Worm (Caenorhabditis elegans): ENCODE data around the gene R06B10.7.
A peak's percentile ranks its signal among the peaks of the same experiment; 100 is the strongest.

R06B10.7 gene

ce11 chrIII:991581-991980 is 9.6 kb downstream of the R06B10.7 start, which contains the start of gene trp-2:
Gene trp-2, plus strand, starts transcription at chrIII:991881.
- TF ChIP-seq pqm-1 (tag; optimal IDR thresholded peaks at IDR 0.05) (no peak), C08G9.2 (tag; optimal IDR thresholded peaks at IDR 0.05) (no peak), ceh-19 (GFP tag; optimal IDR thresholded peaks at IDR 0.05) (no peak), unc-86 (tag; optimal IDR thresholded peaks at IDR 0.05) (no peak), npax-4 (tag; optimal IDR thresholded peaks at IDR 0.05) (no peak), K02D7.2 (tag; optimal IDR thresholded peaks at IDR 0.05) (no peak), ceh-45 (GFP tag; IDR thresholded peaks at IDR 0.05) (no peak), pha-4 (tag; optimal IDR thresholded peaks at IDR 0.05) (no peak), F13H6.1 (tag; optimal IDR thresholded peaks at IDR 0.05) (no peak), syd-9 (tag; optimal IDR thresholded peaks at IDR 0.05) (no peak), fax-1 (tag; optimal IDR thresholded peaks at IDR 0.05) (no peak), pros-1 (tag; optimal IDR thresholded peaks at IDR 0.05) (no peak), lin-11 (tag; optimal IDR thresholded peaks at IDR 0.05) (no peak), fkh-10 (GFP tag; optimal IDR thresholded peaks at IDR 0.05) (no peak), ceh-22 (tag; optimal IDR thresholded peaks at IDR 0.05) (no peak), ama-1 (optimal IDR thresholded peaks at IDR 0.05) (no peak)

DNA sequence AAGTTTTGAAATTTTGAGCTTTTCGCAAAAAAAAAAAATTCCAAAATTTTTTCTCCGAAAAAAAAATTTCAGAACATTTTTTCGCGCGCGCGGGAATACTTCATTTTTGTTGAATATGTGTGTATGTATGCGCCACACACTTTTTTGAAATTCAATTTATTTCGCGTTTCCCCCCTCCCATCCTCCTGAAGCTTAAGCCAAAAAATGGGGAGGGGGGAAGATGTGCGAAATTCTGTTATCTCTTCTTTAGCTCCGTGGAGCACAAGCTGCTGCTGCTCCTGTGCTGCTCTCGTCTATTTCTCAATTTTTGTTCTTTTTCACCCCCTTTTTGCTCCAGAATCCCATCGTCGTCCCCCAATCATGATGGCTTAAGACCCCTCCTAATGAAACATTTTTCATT is 11.6 kb downstream of the R06B10.7 start:
- TF ChIP-seq unc-42 (tag; optimal IDR thresholded peaks at IDR 0.05) (peak; percentile 96), gmeb-2 (tag; optimal IDR thresholded peaks at IDR 0.05) (no peak)

ce11 chrIII:982961-983360 is 18.2 kb downstream of the R06B10.7 start, which contains the start of gene tbc-10:
Gene tbc-10, plus strand, starts transcription at chrIII:983261.
- TF ChIP-seq elt-4 (tag; optimal IDR thresholded peaks at IDR 0.05) (no peak), unc-3 (GFP tag; conservative IDR thresholded peaks at IDR 0.05) (no peak), unc-3 (tag; optimal IDR thresholded peaks at IDR 0.05) (no peak), sox-4 (tag; optimal IDR thresholded peaks at IDR 0.05) (no peak), K02D7.2 (tag; optimal IDR thresholded peaks at IDR 0.05) (no peak), unc-55 (GFP tag; optimal IDR thresholded peaks at IDR 0.05) (no peak), ceh-14 (tag; optimal IDR thresholded peaks at IDR 0.05) (no peak), ahr-1 (tag; optimal IDR thresholded peaks at IDR 0.05) (no peak), ref-2 (tag; optimal IDR thresholded peaks at IDR 0.05) (no peak), hlh-8 (tag; optimal IDR thresholded peaks at IDR 0.05) (no peak), fkh-10 (GFP tag; optimal IDR thresholded peaks at IDR 0.05) (no peak), mec-3 (tag; optimal IDR thresholded peaks at IDR 0.05; ENCODE audit: borderline replicate concordance) (no peak), ttx-3 (tag; optimal IDR thresholded peaks at IDR 0.05) (no peak), ceh-24 (tag; optimal IDR thresholded peaks at IDR 0.05) (no peak), K09A11.1 (tag; optimal IDR thresholded peaks at IDR 0.05; ENCODE audit: insufficient read depth) (no peak), pha-2 (tag; optimal IDR thresholded peaks at IDR 0.05) (no peak), hlh-30 (tag; optimal IDR thresholded peaks at IDR 0.05; ENCODE audit: insufficient read depth) (no peak), dve-1 (tag; optimal IDR thresholded peaks at IDR 0.05) (no peak)

DNA sequence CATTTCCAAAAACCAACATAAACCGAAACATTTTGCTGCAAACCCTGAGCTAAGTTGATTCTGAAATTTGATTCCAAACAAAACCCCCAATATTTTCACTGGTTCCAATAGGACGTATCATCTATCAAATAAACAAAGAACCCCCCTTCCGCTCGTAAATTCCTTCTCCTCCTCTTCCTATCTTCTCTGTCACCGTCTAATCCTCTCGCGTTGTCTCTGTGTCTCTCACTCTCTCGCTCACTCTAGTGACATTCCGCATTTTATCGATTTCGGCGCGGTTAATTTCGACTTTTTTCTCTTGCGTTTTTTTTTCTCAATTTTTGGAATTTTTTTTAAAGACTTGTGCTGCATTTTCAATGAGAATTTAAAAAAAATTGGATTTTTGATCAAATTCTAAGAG is 19.2 kb downstream of the R06B10.7 start:
- TF ChIP-seq tbx-2 (tag; optimal IDR thresholded peaks at IDR 0.05) (peak; percentile 23), nhr-11 (tag; optimal IDR thresholded peaks at IDR 0.05) (no peak), ceh-18 (tag; optimal IDR thresholded peaks at IDR 0.05) (peak; percentile 3), ceh-48 (tag; optimal IDR thresholded peaks at IDR 0.05) (peak; percentile 80), dve-1 (tag; optimal IDR thresholded peaks at IDR 0.05) (peak; percentile 27), ceh-34 (tag; optimal IDR thresholded peaks at IDR 0.05) (peak; percentile 73), ceh-31 (tag; optimal IDR thresholded peaks at IDR 0.05) (peak; percentile 9), unc-55 (GFP tag; optimal IDR thresholded peaks at IDR 0.05) (peak; percentile 34), ahr-1 (tag; optimal IDR thresholded peaks at IDR 0.05) (no peak), nfya-1 (tag; optimal IDR thresholded peaks at IDR 0.05) (peak; percentile 58)
